Worm (Caenorhabditis elegans) whole organism, L4/young adult: ENCODE results near the gene C54F6.5.

ENCODE experiments used
- W03F9.2 ChIP-seq: fragments of 150-350 bp; optimal IDR thresholded peaks from 2 replicates; lab custom pipeline; 2014; ENCODE audit warnings: missing biosample characterization, missing genetic modification characterization
- dao-5 ChIP-seq: sonication (generic microtip); optimal IDR thresholded peaks from 2 replicates; lab custom pipeline; 2016; ENCODE audit warnings: missing genotype, missing genetic modification characterization, moderate library complexity, missing compliant biosample characterization
- him-1 ChIP-seq: sonication (generic microtip); optimal IDR thresholded peaks from 2 replicates; lab custom pipeline; 2016; ENCODE audit warnings: missing genotype, missing genetic modification reagents, missing genetic modification characterization, missing compliant biosample characterization

C54F6.5 gene

ce11 chrV:7548017-7548416 lies 19.1 kb downstream of the C54F6.5 start:
- TF ChIP-seq W03F9.2 (tag; lab: Kevin White, UChicago), result no peak
- TF ChIP-seq him-1, result no peak
- TF ChIP-seq dao-5 (tag; lab: Kevin White, UChicago), result no peak

ce11 chrV:7551821-7552220 lies 22.9 kb downstream of the C54F6.5 start, which contains the start of gene F19F10.3:
TSS of gene F19F10.3 (plus strand) at chrV:7552121.
- TF ChIP-seq him-1 (no peak), dao-5 (tag; lab: Kevin White, UChicago) (no peak), W03F9.2 (tag; lab: Kevin White, UChicago) (no peak)

ce11 chrV:7553873-7554362 lies 25.0 kb downstream of the C54F6.5 start, which contains the start of gene ttr-10:
TSS of gene ttr-10 (minus strand) at chrV:7553923.
- TF ChIP-seq W03F9.2 (tag; lab: Kevin White, UChicago), result no peak
- TF ChIP-seq dao-5 (tag; lab: Kevin White, UChicago), result no peak
- no peak for TF ChIP-seq him-1

- TF ChIP-seq dao-5 (tag; lab: Kevin White, UChicago) (no peak), W03F9.2 (tag; lab: Kevin White, UChicago) (no peak), him-1 (no peak)
Observed at ce11 chrV:7555875-7556274, 27.0 kb downstream of the C54F6.5 start.

- no peak for TF ChIP-seq W03F9.2 (tag; lab: Kevin White, UChicago)
- TF ChIP-seq him-1, result no peak
- no peak for TF ChIP-seq dao-5 (tag; lab: Kevin White, UChicago)
Observed at ce11 chrV:7558693-7559092, 29.8 kb downstream of the C54F6.5 start, which contains the start of gene ets-7. TSS of gene ets-7 (minus strand) at chrV:7558793.

ce11 chrV:7562947-7563346 lies 34.0 kb downstream of the C54F6.5 start, which contains the start of gene F19F10.1:
TSS of gene F19F10.1 (plus strand) at chrV:7563247.
- no peak for TF ChIP-seq dao-5 (tag; lab: Kevin White, UChicago)

- TF ChIP-seq W03F9.2 (tag; lab: Kevin White, UChicago), result no peak
- TF ChIP-seq dao-5 (tag; lab: Kevin White, UChicago), result no peak
- no peak for TF ChIP-seq him-1
Observed at ce11 chrV:7570290-7570689, 41.4 kb downstream of the C54F6.5 start, which contains the start of gene clec-212. TSS of gene clec-212 (minus strand) at chrV:7570390.

ce11 chrV:7570955-7571354 lies 42.0 kb downstream of the C54F6.5 start, which contains the start of gene F19F10.14:
TSS of gene F19F10.14 (minus strand) at chrV:7571055.
- TF ChIP-seq him-1 (no peak), W03F9.2 (tag; lab: Kevin White, UChicago) (no peak), dao-5 (tag; lab: Kevin White, UChicago) (no peak)

- TF ChIP-seq dao-5 (tag; lab: Kevin White, UChicago), result no peak
- no peak for TF ChIP-seq him-1
- no peak for TF ChIP-seq W03F9.2 (tag; lab: Kevin White, UChicago)
Observed at ce11 chrV:7575563-7575962, 46.6 kb downstream of the C54F6.5 start, which contains the start of the genes snu-66 and ints-9. TSS of gene snu-66 (minus strand) at chrV:7575670. TSS of gene ints-9 (plus strand) at chrV:7575802.
